Worm (Caenorhabditis elegans): ENCODE results near the gene drd-1.

DNA sequence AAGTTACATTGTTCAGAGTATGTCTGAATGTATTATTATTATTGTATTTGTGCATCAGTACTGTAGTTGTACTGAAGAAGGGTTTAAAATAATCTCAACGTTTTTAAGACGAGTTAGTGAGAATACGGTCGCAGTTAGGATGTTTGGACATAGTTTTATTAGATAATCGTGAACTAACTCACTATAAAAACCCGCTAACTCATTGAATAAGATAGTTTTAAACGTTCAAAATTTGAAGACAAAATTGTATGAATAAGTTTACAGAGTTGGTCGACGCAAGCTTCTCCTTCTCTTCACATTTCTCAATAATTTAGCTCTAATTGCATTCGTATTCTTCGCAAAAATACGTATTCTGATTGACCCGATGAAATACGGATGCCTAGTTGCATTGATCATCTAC, 31.2 kb downstream of the drd-1 start:
- TF ChIP-seq fkh-10 (GFP tag; optimal IDR thresholded peaks at IDR 0.05), result no peak
- no peak for TF ChIP-seq mml-1 (tag; optimal IDR thresholded peaks at IDR 0.05)
- TF ChIP-seq unc-39 (tag; optimal IDR thresholded peaks at IDR 0.05), result no peak
- TF ChIP-seq nhr-237 (tag; optimal IDR thresholded peaks at IDR 0.05), result no peak
- no peak for TF ChIP-seq fkh-2 (tag; optimal IDR thresholded peaks at IDR 0.05)
